Worm (Caenorhabditis elegans): ENCODE results near the gene hxk-3.

- TF ChIP-seq ceh-82 (tag; optimal IDR thresholded peaks at IDR 0.05) (no peak), ama-1 (optimal IDR thresholded peaks at IDR 0.05) (no peak), nhr-6 (tag; optimal IDR thresholded peaks at IDR 0.05) (no peak), mep-1 (tag; optimal IDR thresholded peaks at IDR 0.05) (no peak), nhr-76 (tag; optimal IDR thresholded peaks at IDR 0.05) (no peak), lin-13 (GFP tag; optimal IDR thresholded peaks at IDR 0.05) (no peak), unc-62 (GFP tag; optimal IDR thresholded peaks at IDR 0.05 in 1 of 2) (no peak), unc-62 (tag; optimal IDR thresholded peaks at IDR 0.05) (no peak), snpc-4 (tag; optimal IDR thresholded peaks at IDR 0.05) (no peak), mdl-1 (tag; optimal IDR thresholded peaks at IDR 0.05) (no peak)
Measured at ce11 chrIV:1515891-1516290, 18.5 kb downstream of the hxk-3 start.

All from whole organism, L4 larva.